Worm (Caenorhabditis elegans): ENCODE results near the gene str-48.

DNA sequence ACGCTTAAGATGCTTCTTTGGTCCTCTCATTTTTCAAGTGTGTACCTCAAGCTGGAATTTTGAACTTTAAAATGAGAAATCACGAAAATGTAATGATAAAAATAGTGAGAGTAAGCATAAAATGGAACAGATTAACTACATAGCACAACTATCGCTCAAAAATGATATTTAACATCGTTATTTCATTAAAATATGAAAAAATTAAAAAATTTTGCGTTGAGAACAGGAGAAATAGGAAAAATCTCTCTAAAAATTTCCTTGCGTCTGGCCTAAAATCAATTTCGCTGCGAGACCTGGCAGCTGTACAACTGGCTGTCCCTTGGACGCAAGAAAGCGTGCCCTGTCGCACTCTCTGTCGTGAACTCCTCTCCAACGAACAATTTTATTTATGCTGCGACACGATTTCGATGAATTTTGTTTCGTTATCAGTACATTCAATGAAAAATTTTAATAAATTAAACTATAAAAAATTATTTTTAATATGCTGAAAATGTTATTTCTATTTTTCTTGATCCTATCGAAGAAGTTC lies 37.1 kb upstream of the str-48 start, which contains the start of gene rps-4:
- TF ChIP-seq npax-4 (tag; optimal IDR thresholded peaks at IDR 0.05), result no peak
- TF ChIP-seq mec-3 (tag; optimal IDR thresholded peaks at IDR 0.05; ENCODE audit: borderline replicate concordance), result no peak
- TF ChIP-seq pqm-1 (tag; optimal IDR thresholded peaks at IDR 0.05), result no peak
- TF ChIP-seq rnt-1 (tag; optimal IDR thresholded peaks at IDR 0.05), result no peak
- peak; percentile 10 for TF ChIP-seq unc-55 (GFP tag; optimal IDR thresholded peaks at IDR 0.05)
- no peak for TF ChIP-seq fkh-10 (GFP tag; optimal IDR thresholded peaks at IDR 0.05)
- TF ChIP-seq Y22D7AL.16 (tag; optimal IDR thresholded peaks at IDR 0.05), result peak; percentile 47
- TF ChIP-seq ceh-6 (GFP tag; optimal IDR thresholded peaks at IDR 0.05), result no peak
- TF ChIP-seq elt-4 (tag; optimal IDR thresholded peaks at IDR 0.05), result no peak
- no peak for TF ChIP-seq sox-4 (tag; optimal IDR thresholded peaks at IDR 0.05)
- TF ChIP-seq unc-86 (tag; optimal IDR thresholded peaks at IDR 0.05), result no peak
- TF ChIP-seq dmd-4 (tag; optimal IDR thresholded peaks at IDR 0.05; ENCODE audit: borderline replicate concordance), result no peak
- no peak for TF ChIP-seq hlh-6 (tag; optimal IDR thresholded peaks at IDR 0.05)
